2 fruit fly cellular contexts compared by ENCODE assay signal in the genomic region with DNA sequence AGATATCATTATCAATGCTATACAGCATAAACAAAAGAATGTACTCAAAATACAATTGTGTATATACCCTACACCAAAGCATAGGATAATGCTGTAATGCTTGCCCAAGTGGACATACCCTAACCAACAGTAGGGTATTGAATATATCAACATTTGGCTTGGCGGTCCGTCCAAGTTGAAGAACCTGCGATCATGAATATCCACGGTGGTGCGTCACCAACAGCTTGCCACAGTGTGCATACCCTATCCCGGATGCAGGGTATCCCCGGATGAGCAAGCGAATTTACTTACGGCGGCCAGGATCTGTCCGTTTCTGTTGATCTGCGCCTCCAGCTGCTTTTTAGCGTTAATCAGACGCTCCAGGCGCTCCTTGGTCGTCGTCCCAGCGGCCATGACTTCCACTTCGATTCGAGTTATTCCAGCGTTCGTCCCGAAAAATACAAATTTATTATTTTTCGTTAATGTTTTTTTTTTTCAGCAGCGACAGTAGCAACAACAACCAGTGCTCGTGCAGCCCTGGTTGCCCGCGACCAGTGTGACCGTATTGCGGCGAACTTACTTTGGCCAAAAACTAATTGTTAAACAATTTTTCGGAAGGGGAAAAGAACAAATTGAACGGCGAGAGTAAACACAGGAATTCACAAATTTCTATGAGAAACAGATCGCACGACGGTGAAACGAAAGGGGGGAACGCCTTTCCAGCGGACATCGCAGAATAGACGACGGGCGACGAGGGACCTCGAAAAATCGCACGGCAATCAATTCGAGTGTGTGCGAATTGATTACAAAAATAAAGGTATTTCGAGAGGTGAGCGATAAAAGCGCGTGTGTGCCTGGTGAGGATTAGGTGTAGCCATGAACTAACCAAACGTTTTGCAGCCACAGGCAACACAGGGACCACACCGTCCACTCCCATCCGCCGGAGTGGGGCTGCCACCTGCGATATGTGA.
A peak's percentile ranks its signal among the peaks of the same experiment; 100 is the strongest.
TF ChIP-seq lines count a peak whose summit lies in the region.

A gene (plus strand): TSS at position 413 of the 950 bp plus-strand sequence.
A gene (minus strand): TSS at position 545 of the 950 bp plus-strand sequence.

TF ChIP-seq in whole organism, embryonic, 481 proteins besides CTCF, POLR2A, EP300 and RAD21 (continued from another document and continues in another):
- TF ChIP-seq sisA (GFP tag; IDR thresholded peaks at IDR 0.05; lab: Robert Waterston, UW) (peak; percentile 87), Chrac-16 (GFP tag; optimal IDR thresholded peaks at IDR 0.05; lab: Kevin White, UChicago) (peak; percentile 51), pros (GFP tag; optimal IDR thresholded peaks at IDR 0.05; lab: Kevin White, UChicago) (no peak), ash1 (GFP tag; optimal IDR thresholded peaks at IDR 0.05; lab: Kevin White, UChicago) (no peak), CG1832 (GFP tag; optimal IDR thresholded peaks at IDR 0.05; lab: Kevin White, UChicago) (no peak), nerfin-1 (tag; optimal IDR thresholded peaks at IDR 0.05; lab: Kevin White, UChicago) (no peak), dati (GFP tag; IDR thresholded peaks at IDR 0.05; lab: Robert Waterston, UW) (peak; percentile 20; the same call in 1 of the 2 replicates), CG10654 (GFP tag; optimal IDR thresholded peaks at IDR 0.05; lab: Kevin White, UChicago) (peak; percentile 5), CG8281 (tag; optimal IDR thresholded peaks at IDR 0.05; lab: Kevin White, UChicago) (no peak), CG17186 (GFP tag; optimal IDR thresholded peaks at IDR 0.05; lab: Kevin White, UChicago) (no peak), CG12659 (GFP tag; optimal IDR thresholded peaks at IDR 0.05; lab: Kevin White, UChicago) (peak; percentile 34), Rx (GFP tag; IDR thresholded peaks at IDR 0.05; lab: Robert Waterston, UW) (peak; percentile 87), CG31224 (GFP tag; IDR thresholded peaks at IDR 0.05; lab: Robert Waterston, UW) (peak; percentile 48), CG8089 (GFP tag; optimal IDR thresholded peaks at IDR 0.05; lab: Kevin White, UChicago) (no peak), peb (GFP tag; IDR thresholded peaks at IDR 0.05; lab: Robert Waterston, UW) (peak; percentile 66), CG4617 (GFP tag; optimal IDR thresholded peaks at IDR 0.05; lab: Kevin White, UChicago; ENCODE audit: borderline replicate concordance) (peak; percentile 98), crc (GFP tag; optimal IDR thresholded peaks at IDR 0.05; lab: Kevin White, UChicago) (no peak), Nf-YB (GFP tag; optimal IDR thresholded peaks at IDR 0.05; lab: Kevin White, UChicago) (no peak), Sin3A (optimal IDR thresholded peaks at IDR 0.05; lab: Kevin White, UChicago) (peak; percentile 33), CG15479 (GFP tag; optimal IDR thresholded peaks at IDR 0.05; lab: Kevin White, UChicago) (no peak), Optix (GFP tag; IDR thresholded peaks at IDR 0.05; lab: Robert Waterston, UW) (peak; percentile 77), CG1024 (GFP tag; IDR thresholded peaks at IDR 0.05; lab: Robert Waterston, UW) (peak; percentile 78), fru (optimal IDR thresholded peaks at IDR 0.05; lab: Kevin White, UChicago) (no peak), row (GFP tag; IDR thresholded peaks at IDR 0.05; lab: Robert Waterston, UW) (peak; percentile 81), Tbp (GFP tag; optimal IDR thresholded peaks at IDR 0.05; lab: Kevin White, UChicago) (no peak), zf30C (GFP tag; optimal IDR thresholded peaks at IDR 0.05; lab: Kevin White, UChicago) (no peak), CG14667 (GFP tag; IDR thresholded peaks at IDR 0.05; lab: Robert Waterston, UW) (peak; percentile 81), CG11398 (GFP tag; optimal IDR thresholded peaks at IDR 0.05; lab: Kevin White, UChicago) (no peak), CG2120 (GFP tag; optimal IDR thresholded peaks at IDR 0.05; lab: Kevin White, UChicago) (peak; percentile 72), Taf1 (GFP tag; IDR thresholded peaks at IDR 0.05; lab: Robert Waterston, UW) (peak; percentile 62; the same call in 1 of the 2 replicates), CG17359 (tag; optimal IDR thresholded peaks at IDR 0.05; lab: Kevin White, UChicago) (peak; percentile 59), CG18011 (GFP tag; optimal IDR thresholded peaks at IDR 0.05; lab: Kevin White, UChicago) (no peak), knrl (GFP tag; IDR thresholded peaks at IDR 0.05; lab: Robert Waterston, UW; ENCODE audit: partially characterized antibody) (no peak; the same call in 2 of the 3 replicates), CG16779 (GFP tag; IDR thresholded peaks at IDR 0.05; lab: Robert Waterston, UW) (peak; percentile 70; the same call in 1 of the 2 replicates), pzg (GFP tag; optimal IDR thresholded peaks at IDR 0.05; lab: Kevin White, UChicago) (peak; percentile 58), corto (GFP tag; optimal IDR thresholded peaks at IDR 0.05; lab: Kevin White, UChicago) (no peak), Ada2b (GFP tag; IDR thresholded peaks at IDR 0.05; lab: Robert Waterston, UW) (peak; percentile 67), ro (GFP tag; IDR thresholded peaks at IDR 0.05; lab: Robert Waterston, UW) (peak; percentile 71), kay (GFP tag; optimal IDR thresholded peaks at IDR 0.05; lab: Kevin White, UChicago) (peak; percentile 11), CG7372 (GFP tag; IDR thresholded peaks at IDR 0.05; lab: Robert Waterston, UW) (peak; percentile 66), YL-1 (GFP tag; optimal IDR thresholded peaks at IDR 0.05; lab: Kevin White, UChicago) (peak; percentile 88), CG4404 (GFP tag; IDR thresholded peaks at IDR 0.05; lab: Robert Waterston, UW) (peak; percentile 60), CG17912 (GFP tag; optimal IDR thresholded peaks at IDR 0.05; lab: Kevin White, UChicago) (no peak), CrebB (tag; optimal IDR thresholded peaks at IDR 0.05; lab: Kevin White, UChicago) (no peak), CG7786 (GFP tag; optimal IDR thresholded peaks at IDR 0.05; lab: Kevin White, UChicago) (peak; percentile 70), CG8765 (GFP tag; IDR thresholded peaks at IDR 0.05; lab: Robert Waterston, UW) (peak; percentile 66), chn (GFP tag; optimal IDR thresholded peaks at IDR 0.05; lab: Kevin White, UChicago) (peak; percentile 49), CG30403 (GFP tag; optimal IDR thresholded peaks at IDR 0.05; lab: Kevin White, UChicago) (peak; percentile 37), pho (GFP tag; optimal IDR thresholded peaks at IDR 0.05; lab: Kevin White, UChicago) (peak; percentile 53), jigr1 (GFP tag; IDR thresholded peaks at IDR 0.05; lab: Robert Waterston, UW) (peak; percentile 79), croc (GFP tag; conservative IDR thresholded peaks at IDR 0.05; lab: Robert Waterston, UW) (no peak; the same call in 2 of the 3 replicates), BEAF-32 (GFP tag; optimal IDR thresholded peaks at IDR 0.05; lab: Kevin White, UChicago) (peak; percentile 18), ERR (GFP tag; optimal IDR thresholded peaks at IDR 0.05; lab: Kevin White, UChicago) (peak; percentile 17), en (GFP tag; optimal IDR thresholded peaks at IDR 0.05; lab: Kevin White, UChicago) (no peak), CG9797 (GFP tag; optimal IDR thresholded peaks at IDR 0.05; lab: Kevin White, UChicago) (peak; percentile 79), lov (optimal IDR thresholded peaks at IDR 0.05; lab: Kevin White, UChicago) (no peak), lov (GFP tag; IDR thresholded peaks at IDR 0.05; lab: Robert Waterston, UW) (peak; percentile 75; the same call in 2 of the 3 replicates), H15 (GFP tag; IDR thresholded peaks at IDR 0.05; lab: Robert Waterston, UW) (peak; percentile 70), z (GFP tag; IDR thresholded peaks at IDR 0.05; lab: Robert Waterston, UW) (no peak), Lhr (GFP tag; optimal IDR thresholded peaks at IDR 0.05; lab: Kevin White, UChicago) (peak; percentile 11)

TF ChIP-seq in whole organism, prepupa, 60 proteins besides CTCF, POLR2A, EP300 and RAD21 (continued from another document):
- TF ChIP-seq esn (GFP tag; optimal IDR thresholded peaks at IDR 0.05; lab: Kevin White, UChicago) (peak; percentile 83), eg (GFP tag; IDR thresholded peaks at IDR 0.05; lab: Robert Waterston, UW) (peak; percentile 92), CG8119 (GFP tag; IDR thresholded peaks at IDR 0.05; lab: Robert Waterston, UW) (peak; percentile 75), Hr39 (GFP tag; optimal IDR thresholded peaks at IDR 0.05; lab: Kevin White, UChicago) (peak; percentile 85), CG8319 (GFP tag; optimal IDR thresholded peaks at IDR 0.05; lab: Kevin White, UChicago) (peak; percentile 68), svp (GFP tag; lab: Kevin White, UChicago) (peak; percentile 84), dsx (GFP tag; optimal IDR thresholded peaks at IDR 0.05; lab: Kevin White, UChicago; ENCODE audit: poor library complexity, severe bottlenecking) (no peak), CG3919 (GFP tag; optimal IDR thresholded peaks at IDR 0.05; lab: Kevin White, UChicago) (peak; percentile 82), CG6276 (GFP tag; optimal IDR thresholded peaks at IDR 0.05; lab: Kevin White, UChicago) (peak; percentile 10), Gug (GFP tag; IDR thresholded peaks at IDR 0.05; lab: Robert Waterston, UW) (peak; percentile 80), Hr4 (GFP tag; optimal IDR thresholded peaks at IDR 0.05; lab: Kevin White, UChicago) (peak; percentile 88), CG6854 (GFP tag; optimal IDR thresholded peaks at IDR 0.05; lab: Kevin White, UChicago) (peak; percentile 6), CG10669 (GFP tag; optimal IDR thresholded peaks at IDR 0.05; lab: Kevin White, UChicago) (peak; percentile 73)
